Fruit fly (Drosophila melanogaster) Kc167 (cell line): ENCODE data around the gene RPA2.

Source experiments
- Myc ChIP-seq: fragments of >200 bp; optimal IDR thresholded peaks from 2 replicates; lab custom pipeline; 2017; ENCODE audit warnings: missing external identifiers
- h ChIP-seq: fragments of >200 bp; optimal IDR thresholded peaks from 3 replicates; lab custom pipeline; 2018; ENCODE audit warnings: missing external identifiers
- psq ChIP-seq: fragments of >200 bp; optimal IDR thresholded peaks from 2 replicates; lab custom pipeline; 2017; ENCODE audit warnings: missing external identifiers

dm6 chr2L:20936420-20936819 lies 10.5 kb upstream of the RPA2 start:
- TF ChIP-seq h (no peak), Myc (lab: Kevin White, UChicago) (no peak), psq (lab: Kevin White, UChicago) (no peak)
